Fruit fly (Drosophila melanogaster) whole organism, embryonic: ENCODE data around the gene CG31125.

Source experiments
- Bgb ChIP-seq: fragments of 200-800 bp; sonication (Bioruptor generic); IDR thresholded peaks from 2 replicates; pipeline ENCODE4 v1.3.6; 2022; ENCODE audit warnings: missing biosample characterization, missing genetic modification characterization; ENCODE audit not compliant: partially characterized antibody
- CG1024 ChIP-seq: fragments of 200-800 bp; sonication (Bioruptor generic); IDR thresholded peaks from 2 replicates; pipeline ENCODE4 v1.3.6; 2022; ENCODE audit warnings: missing biosample characterization, missing genetic modification characterization
- CG10321 ChIP-seq: fragments of 200-800 bp; sonication (Bioruptor generic); IDR thresholded peaks from 2 replicates; pipeline ENCODE4 v1.3.6; 2022; ENCODE audit warnings: missing biosample characterization, missing genetic modification characterization
- CG11456 ChIP-seq: fragments of 200-800 bp; sonication (Bioruptor generic); IDR thresholded peaks from 3 replicates; pipeline ENCODE4 v1.3.6; 2022; ENCODE audit warnings: missing biosample characterization, missing genetic modification characterization
- CG12155 ChIP-seq: fragments of 200-800 bp; sonication (Bioruptor generic); optimal IDR thresholded peaks from 3 replicates; lab custom pipeline; 2016; ENCODE audit warnings: missing biosample characterization, missing genetic modification characterization
- CG17829 ChIP-seq: fragments of 200-800 bp; optimal IDR thresholded peaks from 2 replicates; lab custom pipeline; 2019; ENCODE audit warnings: missing biosample characterization, mild to moderate bottlenecking, missing genetic modification characterization, moderate library complexity
- CG31388 ChIP-seq: fragments of 200-800 bp; sonication (Bioruptor generic); optimal IDR thresholded peaks from 2 replicates; lab custom pipeline; 2016; ENCODE audit warnings: missing biosample characterization, missing genetic modification characterization
- CG3847 ChIP-seq: fragments of 200-800 bp; sonication (Bioruptor generic); IDR thresholded peaks from 2 replicates; pipeline ENCODE4 v1.3.6; 2022; ENCODE audit warnings: missing biosample characterization, missing genetic modification characterization
- CG7556 ChIP-seq: fragments of 200-800 bp; sonication (Bioruptor generic); optimal IDR thresholded peaks from 2 replicates; lab custom pipeline; 2017; ENCODE audit warnings: missing biosample characterization, mild to moderate bottlenecking, missing genetic modification characterization
- CkIIα-i1 ChIP-seq: fragments of 200-800 bp; sonication (Bioruptor generic); IDR thresholded peaks from 2 replicates; pipeline ENCODE4 v1.3.6; 2022; ENCODE audit warnings: missing biosample characterization, missing genetic modification characterization
- Dbx ChIP-seq: fragments of 200-800 bp; sonication (Bioruptor generic); IDR thresholded peaks from 3 replicates; pipeline ENCODE4 v1.3.6; 2022; ENCODE audit warnings: missing biosample characterization, missing genetic modification characterization
- Dip2 ChIP-seq: fragments of 200-800 bp; sonication (Bioruptor generic); IDR thresholded peaks from 2 replicates; pipeline ENCODE4 v1.3.6; 2022; ENCODE audit warnings: missing biosample characterization, missing genetic modification characterization
- Ets65A ChIP-seq: fragments of 200-800 bp; sonication (Bioruptor generic); peaks from one replicate; lab custom pipeline; 2016; ENCODE audit warnings: missing biosample characterization, missing genetic modification characterization
- Fer1 ChIP-seq: fragments of 200-800 bp; sonication (Bioruptor generic); optimal IDR thresholded peaks from 2 replicates; lab custom pipeline; 2017; ENCODE audit warnings: missing biosample characterization, mild to moderate bottlenecking, missing genetic modification characterization
- H2.0 ChIP-seq: fragments of 200-800 bp; sonication (Bioruptor generic); IDR thresholded peaks from 2 replicates; pipeline ENCODE4 v1.3.6; 2022; ENCODE audit warnings: missing biosample characterization, missing genetic modification characterization
- Med ChIP-seq: fragments of 200-800 bp; sonication (Bioruptor generic); peaks from one replicate; lab custom pipeline; 2016; ENCODE audit warnings: missing biosample characterization, missing genetic modification characterization, mild to moderate bottlenecking, inconsistent platforms, moderate library complexity
- Opbp ChIP-seq: fragments of 200-800 bp; sonication (Bioruptor generic); IDR thresholded peaks from 3 replicates; pipeline ENCODE4 v1.3.6; 2022; ENCODE audit warnings: missing biosample characterization, missing genetic modification characterization; ENCODE audit not compliant: partially characterized antibody
- Pdp1 ChIP-seq, 2 experiments: fragments of 200-800 bp; sonication (Bioruptor generic); optimal IDR thresholded peaks; 3 replicates each; lab custom pipeline; 2016; ENCODE audit warnings: missing biosample characterization in 2 of 2, missing genetic modification characterization in 2 of 2, mild to moderate bottlenecking in 1 of 2, moderate library complexity in 1 of 2
- Rx ChIP-seq: fragments of 200-800 bp; sonication (Bioruptor generic); IDR thresholded peaks from 2 replicates; pipeline ENCODE4 v1.3.6; 2022; ENCODE audit warnings: missing biosample characterization, missing genetic modification characterization
- Sox100B ChIP-seq: fragments of 200-800 bp; sonication (Bioruptor generic); optimal IDR thresholded peaks from 3 replicates; lab custom pipeline; 2018; ENCODE audit warnings: missing biosample characterization, mild to moderate bottlenecking, missing genetic modification characterization
- Ssrp ChIP-seq: fragments of 200-800 bp; sonication (Bioruptor generic); optimal IDR thresholded peaks from 2 replicates; lab custom pipeline; 2018; ENCODE audit warnings: missing biosample characterization, mild to moderate bottlenecking, missing genetic modification characterization, moderate library complexity
- Stat92E ChIP-seq, 3 experiments: fragments of >200 bp in 2 of 3; fragments of 200-800 bp in 1 of 3; sonication (Bioruptor generic) in 1 of 3; optimal IDR thresholded peaks; 2 replicates each; lab custom pipeline; 2017 to 2019; ENCODE audit warnings: missing biosample characterization in 3 of 3, missing genetic modification characterization in 3 of 3, mild to moderate bottlenecking in 1 of 3, moderate library complexity in 1 of 3
- al ChIP-seq: fragments of 200-800 bp; sonication (Bioruptor generic); IDR thresholded peaks from 2 replicates; pipeline ENCODE4 v1.3.6; 2022; ENCODE audit warnings: missing biosample characterization, missing genetic modification characterization
- cad ChIP-seq: fragments of >200 bp; optimal IDR thresholded peaks from 2 replicates; lab custom pipeline; 2017; ENCODE audit warnings: missing biosample characterization, missing genetic modification characterization
- cg ChIP-seq: fragments of 200-800 bp; sonication (Bioruptor generic); optimal IDR thresholded peaks from 3 replicates; lab custom pipeline; 2019; ENCODE audit warnings: missing biosample characterization, mild to moderate bottlenecking, missing genetic modification characterization, moderate library complexity
- corto ChIP-seq: fragments of 200-800 bp; sonication (Bioruptor generic); optimal IDR thresholded peaks from 2 replicates; lab custom pipeline; 2016; ENCODE audit warnings: missing biosample characterization, mild to moderate bottlenecking, missing genetic modification characterization, moderate library complexity
- disco-r ChIP-seq: fragments of 200-800 bp; sonication (Bioruptor generic); optimal IDR thresholded peaks from 2 replicates; lab custom pipeline; 2016; ENCODE audit warnings: missing biosample characterization, missing genetic modification characterization
- dmrt11E ChIP-seq: fragments of 200-800 bp; sonication (Bioruptor generic); optimal IDR thresholded peaks from 3 replicates; lab custom pipeline; 2018; ENCODE audit warnings: missing biosample characterization, mild to moderate bottlenecking, missing genetic modification characterization, moderate library complexity
- ewg ChIP-seq: fragments of 200-800 bp; sonication (Bioruptor generic); optimal IDR thresholded peaks from 3 replicates; lab custom pipeline; 2017; ENCODE audit warnings: mild to moderate bottlenecking, missing biosample characterization, missing genetic modification reagents, missing genetic modification characterization
- fru ChIP-seq: fragments of >200 bp; optimal IDR thresholded peaks from 2 replicates; lab custom pipeline; 2017
- gfzf ChIP-seq: fragments of 200-800 bp; sonication (Bioruptor generic); optimal IDR thresholded peaks from 2 replicates; lab custom pipeline; 2016; ENCODE audit warnings: missing biosample characterization, mild to moderate bottlenecking, missing genetic modification characterization, moderate library complexity
- grau ChIP-seq: fragments of 200-800 bp; optimal IDR thresholded peaks from 3 replicates; lab custom pipeline; 2019; ENCODE audit warnings: missing biosample characterization, mild to moderate bottlenecking, missing genetic modification characterization, moderate library complexity
- grn ChIP-seq: fragments of 200-800 bp; sonication (Bioruptor generic); optimal IDR thresholded peaks from 3 replicates; lab custom pipeline; 2017; ENCODE audit warnings: missing biosample characterization, missing genetic modification characterization
- gsb-n ChIP-seq: fragments of 200-800 bp; sonication (Bioruptor generic); optimal IDR thresholded peaks from 3 replicates; lab custom pipeline; 2018; ENCODE audit warnings: missing biosample characterization, mild to moderate bottlenecking, missing genetic modification characterization
- ham ChIP-seq: fragments of 200-800 bp; sonication (Bioruptor generic); IDR thresholded peaks from 2 replicates; pipeline ENCODE4 v1.3.6; 2022; ENCODE audit warnings: missing biosample characterization, missing genetic modification characterization
- hb ChIP-seq: fragments of 200-800 bp; sonication (Bioruptor generic); IDR thresholded peaks from 3 replicates; pipeline ENCODE4 v1.3.6; 2022; ENCODE audit warnings: missing biosample characterization, missing genetic modification characterization; ENCODE audit not compliant: partially characterized antibody
- hth ChIP-seq: fragments of >200 bp; optimal IDR thresholded peaks from 2 replicates; lab custom pipeline; 2017; ENCODE audit warnings: inconsistent platforms
- maf-S ChIP-seq: fragments of 200-800 bp; sonication (Bioruptor generic); optimal IDR thresholded peaks from 2 replicates; lab custom pipeline; 2016; ENCODE audit warnings: missing biosample characterization, missing genetic modification characterization
- mirr ChIP-seq: fragments of 200-800 bp; sonication (Bioruptor generic); optimal IDR thresholded peaks from 3 replicates; lab custom pipeline; 2018; ENCODE audit warnings: missing biosample characterization, mild to moderate bottlenecking, missing genetic modification characterization
- nau ChIP-seq: fragments of 200-800 bp; sonication (Bioruptor generic); optimal IDR thresholded peaks from 3 replicates; lab custom pipeline; 2017; ENCODE audit warnings: missing biosample characterization, mild to moderate bottlenecking, missing genetic modification characterization, missing genetic modification reagents
- pan ChIP-seq, 4 experiments: fragments of >200 bp in 3 of 4; fragments of 200-800 bp in 1 of 4; sonication (Bioruptor generic) in 1 of 4; optimal IDR thresholded peaks in 3 of 4; IDR thresholded peaks in 1 of 4; 2 replicates each; pipeline versions ENCODE4 v1.3.6 to Lab custom; 2017 to 2022; ENCODE audit warnings: missing biosample characterization in 2 of 4, missing genetic modification characterization in 2 of 4, mixed read lengths in 1 of 4
- pho ChIP-seq: fragments of 200-800 bp; sonication (Bioruptor generic); optimal IDR thresholded peaks from 2 replicates; lab custom pipeline; 2016; ENCODE audit warnings: missing biosample characterization, missing genetic modification characterization
- pnt ChIP-seq: fragments of 200-800 bp; sonication (Bioruptor generic); optimal IDR thresholded peaks from 3 replicates; lab custom pipeline; 2016; ENCODE audit warnings: missing biosample characterization, missing genetic modification characterization
- slou ChIP-seq: fragments of 200-800 bp; sonication (Bioruptor generic); optimal IDR thresholded peaks from 3 replicates; lab custom pipeline; 2016; ENCODE audit warnings: missing biosample characterization, missing genetic modification characterization
- stc ChIP-seq: fragments of 200-800 bp; sonication (Bioruptor generic); IDR thresholded peaks from 2 replicates; pipeline ENCODE4 v1.3.6; 2022; ENCODE audit warnings: missing biosample characterization, missing genetic modification characterization
- tin ChIP-seq: fragments of 200-800 bp; sonication (Bioruptor generic); optimal IDR thresholded peaks from 3 replicates; lab custom pipeline; 2016; ENCODE audit warnings: missing biosample characterization, missing genetic modification characterization
- toy ChIP-seq: fragments of 200-800 bp; sonication (Bioruptor generic); IDR thresholded peaks from 2 replicates; pipeline ENCODE4 v1.3.6; 2022; ENCODE audit warnings: missing biosample characterization, missing genetic modification characterization
- wek ChIP-seq: fragments of 200-800 bp; sonication (Bioruptor generic); optimal IDR thresholded peaks from 3 replicates; lab custom pipeline; 2018; ENCODE audit warnings: missing biosample characterization, mild to moderate bottlenecking, missing genetic modification characterization, moderate library complexity
- zen2 ChIP-seq: fragments of 200-800 bp; sonication (Bioruptor generic); IDR thresholded peaks from 3 replicates; pipeline ENCODE4 v1.3.6; 2022; ENCODE audit warnings: missing biosample characterization, missing genetic modification characterization; ENCODE audit not compliant: partially characterized antibody
- zf30C ChIP-seq: fragments of 200-800 bp; sonication (Bioruptor generic); optimal IDR thresholded peaks from 3 replicates; lab custom pipeline; 2018; ENCODE audit warnings: missing biosample characterization, mild to moderate bottlenecking, missing genetic modification characterization

Gene CG31125

dm6 chr3R:24659173-24659846 is 4.7 kb upstream of the CG31125 start, which contains the start of gene CG31126 (continued):
- TF ChIP-seq al (GFP tag; lab: Robert Waterston, UW) (no peak), hth (lab: Kevin White, UChicago) (no peak), Pdp1 (GFP tag; optimal IDR thresholded peaks at IDR 0.05; lab: Kevin White, UChicago) (peak in 1 of 2 experiments; percentile 100), dmrt11E (tag; lab: Kevin White, UChicago) (no peak), slou (GFP tag; lab: Kevin White, UChicago) (no peak), nau (GFP tag; lab: Kevin White, UChicago) (no peak), stc (no peak), Dbx (GFP tag; lab: Robert Waterston, UW) (no peak), CG17829 (tag; lab: Kevin White, UChicago) (no peak), grn (GFP tag; lab: Kevin White, UChicago) (no peak), CkIIα-i1 (GFP tag; lab: Robert Waterston, UW) (no peak), fru (lab: Kevin White, UChicago) (no peak), toy (GFP tag; lab: Robert Waterston, UW) (no peak), tin (GFP tag; lab: Kevin White, UChicago) (no peak), zen2 (GFP tag; lab: Robert Waterston, UW) (peak; percentile 23; the same call in 1 of the 3 replicates), CG12155 (GFP tag; lab: Kevin White, UChicago) (no peak), gfzf (GFP tag; lab: Kevin White, UChicago) (no peak), CG7556 (GFP tag; lab: Kevin White, UChicago) (no peak), mirr (no peak), gsb-n (tag; lab: Kevin White, UChicago) (no peak), zf30C (GFP tag; lab: Kevin White, UChicago) (no peak), Fer1 (GFP tag; lab: Kevin White, UChicago) (peak; percentile 7), wek (GFP tag; lab: Kevin White, UChicago) (no peak), Stat92E (GFP tag; optimal IDR thresholded peaks at IDR 0.05; lab: Kevin White, UChicago) (no peak), Bgb (peak; percentile 62), grau (tag; lab: Kevin White, UChicago) (no peak), Med (GFP tag; lab: Kevin White, UChicago) (peak; percentile 65), Sox100B (GFP tag; lab: Kevin White, UChicago) (no peak), pnt (no peak), Opbp (peak; percentile 44; the same call in 2 of the 3 replicates), hb (no peak), CG1024 (GFP tag; lab: Robert Waterston, UW) (no peak), maf-S (GFP tag; lab: Kevin White, UChicago) (no peak), ham (GFP tag; lab: Robert Waterston, UW) (no peak), ewg (GFP tag; lab: Kevin White, UChicago) (no peak), CG3847 (0 out of 2 replicates have a peak, but pooled peaks have one; percentile 13), pan (optimal IDR thresholded peaks at IDR 0.05; lab: Kevin White, UChicago) (no peak), pan (GFP tag; optimal IDR thresholded peaks at IDR 0.05 in 1 of 2, IDR thresholded peaks at IDR 0.05 in 1 of 2) (no peak), Dip2 (no peak), Ssrp (tag; lab: Kevin White, UChicago) (no peak), CG11456 (GFP tag; lab: Robert Waterston, UW) (no peak), CG31388 (GFP tag; lab: Kevin White, UChicago) (no peak), disco-r (GFP tag; lab: Kevin White, UChicago) (no peak), cad (no peak), Rx (GFP tag; lab: Robert Waterston, UW) (no peak), cg (GFP tag; lab: Kevin White, UChicago) (peak; percentile 63), corto (GFP tag; lab: Kevin White, UChicago) (no peak), CG10321 (GFP tag; lab: Robert Waterston, UW) (no peak), H2.0 (no peak), pho (GFP tag; lab: Kevin White, UChicago) (no peak), Ets65A (GFP tag; lab: Kevin White, UChicago) (no peak)
